Worm (Caenorhabditis elegans) whole organism, L4/young adult: ENCODE data around the gene ltd-1.

Experiments used
- W03F9.2 ChIP-seq: fragments of 150-350 bp; optimal IDR thresholded peaks from 2 replicates; lab custom pipeline; 2014; ENCODE audit warnings: missing biosample characterization, missing genetic modification characterization
- dao-5 ChIP-seq: sonication (generic microtip); optimal IDR thresholded peaks from 2 replicates; lab custom pipeline; 2016; ENCODE audit warnings: missing genotype, missing genetic modification characterization, moderate library complexity, missing compliant biosample characterization
- him-1 ChIP-seq: sonication (generic microtip); optimal IDR thresholded peaks from 2 replicates; lab custom pipeline; 2016; ENCODE audit warnings: missing genotype, missing genetic modification reagents, missing genetic modification characterization, missing compliant biosample characterization

DNA sequence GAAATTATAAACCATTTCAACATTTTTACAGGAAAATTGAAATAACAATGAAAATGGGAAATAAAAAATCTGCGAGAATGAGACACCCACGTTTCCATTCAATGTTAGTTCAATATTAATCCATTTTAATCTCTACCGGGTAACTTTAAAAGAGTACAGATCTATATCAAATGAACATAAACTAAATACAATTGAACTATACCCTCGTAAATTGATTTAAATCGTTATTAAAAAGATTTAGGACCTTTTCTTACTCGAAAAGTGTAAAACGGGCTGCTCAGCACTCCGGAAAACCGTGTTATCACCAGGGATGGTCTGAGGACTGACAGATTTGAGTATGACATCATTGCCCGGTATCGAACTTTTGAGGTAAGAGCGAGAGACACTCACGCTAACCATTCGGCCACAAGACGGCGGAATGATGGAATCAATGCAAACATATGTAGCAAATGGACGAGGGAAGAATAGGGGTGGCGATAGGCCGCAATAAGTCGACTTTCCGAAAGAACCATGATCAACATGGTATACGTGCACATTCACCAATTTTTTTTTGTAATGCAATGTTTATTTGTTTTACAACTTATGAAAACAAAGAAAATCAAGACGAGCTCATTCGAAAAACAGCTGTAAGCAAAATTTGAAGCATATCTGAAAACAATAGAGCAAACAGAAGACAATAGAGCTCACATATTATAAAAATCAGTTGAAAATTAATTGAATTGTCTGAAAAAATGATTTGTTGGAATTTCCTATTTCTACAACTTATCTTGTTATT, 14.6 kb upstream of the ltd-1 start, which contains the start of the genes chst-1 and C41C4.9:
- TF ChIP-seq him-1 (tag; lab: Kevin White, UChicago) (peak; percentile 19), W03F9.2 (tag; lab: Kevin White, UChicago) (no peak), dao-5 (tag; lab: Kevin White, UChicago) (peak; percentile 90)
